Fruit fly (Drosophila melanogaster) whole organism, embryonic: Measurements from ENCODE around the gene CG32772.
A peak's percentile ranks its signal among the peaks of the same experiment; 100 is the strongest.

Experiments
- CG12299 ChIP-seq: fragments of 200-800 bp; sonication (Bioruptor generic); optimal IDR thresholded peaks from 2 replicates; lab custom pipeline; 2018; ENCODE audit warnings: missing biosample characterization, mild to moderate bottlenecking, missing genetic modification characterization
- CG7839 ChIP-seq: fragments of 200-800 bp; sonication (Bioruptor generic); optimal IDR thresholded peaks from 3 replicates; lab custom pipeline; 2018; ENCODE audit warnings: missing biosample characterization, mild to moderate bottlenecking, missing genetic modification characterization, moderate library complexity
- CG8388 ChIP-seq: fragments of 200-800 bp; sonication (Bioruptor generic); optimal IDR thresholded peaks from 2 replicates; lab custom pipeline; 2019; ENCODE audit warnings: missing biosample characterization, mild to moderate bottlenecking, missing genetic modification characterization, moderate library complexity
- CG8478 ChIP-seq: fragments of >200 bp; optimal IDR thresholded peaks from 2 replicates; lab custom pipeline; 2018
- Dp ChIP-seq: fragments of 200-800 bp; sonication (Bioruptor generic); optimal IDR thresholded peaks from 2 replicates; lab custom pipeline; 2018; ENCODE audit warnings: missing biosample characterization, mild to moderate bottlenecking, missing genetic modification characterization, moderate library complexity
- Hmx ChIP-seq: fragments of 200-800 bp; sonication (Bioruptor generic); optimal IDR thresholded peaks from 2 replicates; lab custom pipeline; 2016; ENCODE audit warnings: missing biosample characterization, missing genetic modification characterization
- Mad ChIP-seq: fragments of 200-800 bp; sonication (Bioruptor generic); optimal IDR thresholded peaks from 2 replicates; lab custom pipeline; 2016; ENCODE audit warnings: missing biosample characterization, missing genetic modification characterization
- Nf-YA ChIP-seq: fragments of 200-800 bp; sonication (Bioruptor generic); IDR thresholded peaks from 2 replicates; pipeline ENCODE4 v1.3.6; 2022; ENCODE audit warnings: missing biosample characterization, missing genetic modification characterization
- Vsx1 ChIP-seq: fragments of 200-800 bp; sonication (Bioruptor generic); optimal IDR thresholded peaks from 2 replicates; lab custom pipeline; 2017; ENCODE audit warnings: missing biosample characterization, mild to moderate bottlenecking, missing genetic modification characterization, missing genetic modification reagents
- grn ChIP-seq: fragments of 200-800 bp; sonication (Bioruptor generic); optimal IDR thresholded peaks from 3 replicates; lab custom pipeline; 2017; ENCODE audit warnings: missing biosample characterization, missing genetic modification characterization
- sens ChIP-seq: fragments of 200-800 bp; sonication (Bioruptor generic); peaks from one replicate; lab custom pipeline; 2016; ENCODE audit warnings: missing biosample characterization, missing genetic modification characterization
- ttk ChIP-seq: fragments of 200-800 bp; sonication (Bioruptor generic); IDR thresholded peaks from 2 replicates; pipeline ENCODE4 v2.1.2; 2022; ENCODE audit warnings: missing biosample characterization, missing genetic modification characterization

DNA sequence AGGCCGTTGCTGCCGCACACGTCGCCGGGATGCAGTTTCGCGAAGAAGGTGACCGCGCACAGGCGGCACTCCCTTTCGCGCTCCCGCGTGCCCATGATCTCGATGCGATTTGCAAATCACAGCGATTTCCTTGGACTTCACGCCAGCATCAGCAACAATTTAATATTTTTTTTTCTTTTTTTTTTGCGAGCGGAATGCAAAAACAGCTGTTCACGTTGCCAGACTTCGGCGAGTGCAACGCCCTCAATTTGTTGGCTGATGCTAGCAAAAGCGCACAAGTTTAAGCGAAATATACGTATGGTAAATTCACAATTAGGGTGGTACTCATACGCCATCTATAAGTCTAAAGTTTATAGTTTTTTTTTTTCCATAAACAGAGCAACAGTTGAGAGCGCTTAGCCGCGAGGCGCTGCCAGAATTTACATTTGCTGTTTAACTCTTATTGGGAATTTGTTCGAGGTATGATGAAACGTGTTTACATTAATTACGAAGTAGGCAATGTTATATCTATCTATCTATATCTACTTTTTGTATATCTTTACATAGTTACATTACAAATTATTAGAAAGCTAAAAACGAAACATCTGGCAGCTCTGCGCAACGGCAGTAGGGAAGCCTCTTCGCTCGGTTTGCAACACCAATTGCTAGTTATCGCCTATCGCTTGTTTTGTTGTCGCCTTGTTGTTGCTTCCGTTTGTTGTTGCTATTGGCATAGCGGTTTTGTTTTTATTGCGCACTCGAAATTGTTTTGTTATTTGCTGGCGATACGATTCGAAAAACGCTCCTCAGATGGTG is 9.5 kb downstream of the CG32772 start, which contains the start of the genes CG4041 and Hgsnat:
- TF ChIP-seq CG7839 (tag; lab: Kevin White, UChicago) (no peak), Mad (GFP tag; lab: Kevin White, UChicago) (no peak), Dp (GFP tag; lab: Kevin White, UChicago) (peak; percentile 5), ttk (no peak), Vsx1 (GFP tag; lab: Kevin White, UChicago) (no peak), sens (GFP tag; lab: Kevin White, UChicago) (peak; percentile 74), Hmx (GFP tag; lab: Kevin White, UChicago) (no peak), Nf-YA (GFP tag; lab: Robert Waterston, UW) (no peak), CG8388 (GFP tag; lab: Kevin White, UChicago) (no peak), CG12299 (no peak), CG8478 (lab: Kevin White, UChicago) (no peak), grn (no peak)
